Fruit fly (Drosophila melanogaster): ENCODE results near the gene Keap1.

Gene Keap1

dm6 chr3R:17077968-17078417 is 1.8 kb downstream of the Keap1 start:
- TF ChIP-seq N (GFP tag; optimal IDR thresholded peaks at IDR 0.05) (no peak), Abd-B (GFP tag; optimal IDR thresholded peaks at IDR 0.05) (no peak), jim (GFP tag; optimal IDR thresholded peaks at IDR 0.05) (no peak), rgr (GFP tag; optimal IDR thresholded peaks at IDR 0.05) (no peak), Mio (GFP tag; optimal IDR thresholded peaks at IDR 0.05) (no peak), sage (GFP tag; optimal IDR thresholded peaks at IDR 0.05) (no peak), CrebA (GFP tag; optimal IDR thresholded peaks at IDR 0.05; ENCODE audit: borderline replicate concordance) (no peak), brk (GFP tag; optimal IDR thresholded peaks at IDR 0.05) (no peak), Sp1 (GFP tag; optimal IDR thresholded peaks at IDR 0.05) (peak; percentile 14), dl (GFP tag; optimal IDR thresholded peaks at IDR 0.05; ENCODE audit: insufficient read depth in 1 of 2, partially characterized antibody in 2 of 2) (no peak), Dif (GFP tag; optimal IDR thresholded peaks at IDR 0.05; ENCODE audit: partially characterized antibody) (no peak), tai (GFP tag; optimal IDR thresholded peaks at IDR 0.05) (no peak), Hnf4 (GFP tag; optimal IDR thresholded peaks at IDR 0.05) (peak; percentile 2), Hr83 (GFP tag; optimal IDR thresholded peaks at IDR 0.05; ENCODE audit: poor library complexity, severe bottlenecking) (peak; percentile 48), h (GFP tag; optimal IDR thresholded peaks at IDR 0.05) (peak; percentile 44), CG9705 (GFP tag; optimal IDR thresholded peaks at IDR 0.05) (no peak), Vsx2 (GFP tag; optimal IDR thresholded peaks at IDR 0.05; ENCODE audit: partially characterized antibody) (no peak), Hr78 (GFP tag; optimal IDR thresholded peaks at IDR 0.05) (no peak), Rel (GFP tag; optimal IDR thresholded peaks at IDR 0.05) (no peak), Rel (tag; optimal IDR thresholded peaks at IDR 0.05) (peak; percentile 82), usp (GFP tag; optimal IDR thresholded peaks at IDR 0.05) (no peak)

- peak; percentile 8 for TF ChIP-seq ey (GFP tag; optimal IDR thresholded peaks at IDR 0.05)
- TF ChIP-seq brk (GFP tag; optimal IDR thresholded peaks at IDR 0.05) = no peak
- peak; percentile 5 for TF ChIP-seq Hr83 (GFP tag; optimal IDR thresholded peaks at IDR 0.05; ENCODE audit: poor library complexity, severe bottlenecking)
- TF ChIP-seq woc (GFP tag; optimal IDR thresholded peaks at IDR 0.05) = no peak
- peak; percentile 64 for TF ChIP-seq Hnf4 (GFP tag; optimal IDR thresholded peaks at IDR 0.05)
- TF ChIP-seq usp (GFP tag; optimal IDR thresholded peaks at IDR 0.05) = no peak
- peak; percentile 71 for TF ChIP-seq rgr (GFP tag; optimal IDR thresholded peaks at IDR 0.05)
- peak; percentile 49 for TF ChIP-seq h (GFP tag; optimal IDR thresholded peaks at IDR 0.05)
- TF ChIP-seq CG9705 (GFP tag; optimal IDR thresholded peaks at IDR 0.05) = no peak
- no peak for TF ChIP-seq tai (GFP tag; optimal IDR thresholded peaks at IDR 0.05)
- peak; percentile 29 for TF ChIP-seq HLH106 (tag; optimal IDR thresholded peaks at IDR 0.05)
- peak in 1 of 2 experiments; percentile 60 for TF ChIP-seq foxo (GFP tag; optimal IDR thresholded peaks at IDR 0.05)
- TF ChIP-seq Myc (optimal IDR thresholded peaks at IDR 0.05) = peak; percentile 57
- no peak for TF ChIP-seq dmrt93B (GFP tag; optimal IDR thresholded peaks at IDR 0.05)
- peak; percentile 24 for TF ChIP-seq sv (GFP tag; optimal IDR thresholded peaks at IDR 0.05)
- TF ChIP-seq Jra (GFP tag; optimal IDR thresholded peaks at IDR 0.05) = no peak
- TF ChIP-seq fru (GFP tag; optimal IDR thresholded peaks at IDR 0.05) = peak; percentile 38
- peak; percentile 13 for TF ChIP-seq Sp1 (GFP tag; optimal IDR thresholded peaks at IDR 0.05)
- TF ChIP-seq Rel (GFP tag; optimal IDR thresholded peaks at IDR 0.05) = no peak
- peak; percentile 47 for TF ChIP-seq Rel (tag; optimal IDR thresholded peaks at IDR 0.05)
These were observed 7.1 kb downstream of the Keap1 start, which contains the start of the genes Ns1 and mRpS11 for dm6 chr3R:17072526-17073114. Ns1 (minus strand) TSS chr3R:17072675. mRpS11 (plus strand) TSS chr3R:17072732.

- no peak for TF ChIP-seq Jra (GFP tag; optimal IDR thresholded peaks at IDR 0.05)
- peak; percentile 62 for TF ChIP-seq h (GFP tag; optimal IDR thresholded peaks at IDR 0.05)
- TF ChIP-seq Hr83 (GFP tag; optimal IDR thresholded peaks at IDR 0.05; ENCODE audit: poor library complexity, severe bottlenecking) = peak; percentile 5
These were observed 12.0 kb downstream of the Keap1 start for dm6 chr3R:17067721-17068120.

- no peak for TF ChIP-seq Abd-B (GFP tag; optimal IDR thresholded peaks at IDR 0.05)
- TF ChIP-seq Hnf4 (GFP tag; optimal IDR thresholded peaks at IDR 0.05) = no peak
- TF ChIP-seq CG32264 (GFP tag; optimal IDR thresholded peaks at IDR 0.05) = no peak
- TF ChIP-seq HLH106 (tag; optimal IDR thresholded peaks at IDR 0.05) = no peak
- no peak for TF ChIP-seq dl (GFP tag; optimal IDR thresholded peaks at IDR 0.05; ENCODE audit: insufficient read depth in 1 of 2, partially characterized antibody in 2 of 2)
- TF ChIP-seq fru (GFP tag; optimal IDR thresholded peaks at IDR 0.05) = no peak
- TF ChIP-seq Mio (GFP tag; optimal IDR thresholded peaks at IDR 0.05) = no peak
- no peak for TF ChIP-seq Hr83 (GFP tag; optimal IDR thresholded peaks at IDR 0.05; ENCODE audit: poor library complexity, severe bottlenecking)
- TF ChIP-seq br (GFP tag; optimal IDR thresholded peaks at IDR 0.05) = no peak
- TF ChIP-seq Jra (GFP tag; optimal IDR thresholded peaks at IDR 0.05) = no peak
- TF ChIP-seq dmrt93B (GFP tag; optimal IDR thresholded peaks at IDR 0.05) = no peak
- no peak for TF ChIP-seq usp (GFP tag; optimal IDR thresholded peaks at IDR 0.05)
- TF ChIP-seq GATAd (GFP tag; optimal IDR thresholded peaks at IDR 0.05) = no peak
- TF ChIP-seq Dif (GFP tag; optimal IDR thresholded peaks at IDR 0.05; ENCODE audit: partially characterized antibody) = no peak
- no peak for TF ChIP-seq Dfd (GFP tag; optimal IDR thresholded peaks at IDR 0.05)
- no peak for TF ChIP-seq tai (GFP tag; optimal IDR thresholded peaks at IDR 0.05)
- no peak for TF ChIP-seq CrebA (GFP tag; optimal IDR thresholded peaks at IDR 0.05; ENCODE audit: borderline replicate concordance)
- no peak for TF ChIP-seq dsf (GFP tag; optimal IDR thresholded peaks at IDR 0.05; ENCODE audit: borderline replicate concordance)
These were observed 12.8 kb downstream of the Keap1 start for dm6 chr3R:17066828-17067430.
